Fruit fly (Drosophila melanogaster) S2 (cell line): ENCODE measurements around the gene drongo.

Experiments used
- CG8478 ChIP-seq: fragments of >200 bp; optimal IDR thresholded peaks from 2 replicates; lab custom pipeline; 2018
- CTCF ChIP-seq, 2 experiments: fragments of >200 bp; optimal IDR thresholded peaks; 2 replicates each; lab custom pipeline; 2018

DNA sequence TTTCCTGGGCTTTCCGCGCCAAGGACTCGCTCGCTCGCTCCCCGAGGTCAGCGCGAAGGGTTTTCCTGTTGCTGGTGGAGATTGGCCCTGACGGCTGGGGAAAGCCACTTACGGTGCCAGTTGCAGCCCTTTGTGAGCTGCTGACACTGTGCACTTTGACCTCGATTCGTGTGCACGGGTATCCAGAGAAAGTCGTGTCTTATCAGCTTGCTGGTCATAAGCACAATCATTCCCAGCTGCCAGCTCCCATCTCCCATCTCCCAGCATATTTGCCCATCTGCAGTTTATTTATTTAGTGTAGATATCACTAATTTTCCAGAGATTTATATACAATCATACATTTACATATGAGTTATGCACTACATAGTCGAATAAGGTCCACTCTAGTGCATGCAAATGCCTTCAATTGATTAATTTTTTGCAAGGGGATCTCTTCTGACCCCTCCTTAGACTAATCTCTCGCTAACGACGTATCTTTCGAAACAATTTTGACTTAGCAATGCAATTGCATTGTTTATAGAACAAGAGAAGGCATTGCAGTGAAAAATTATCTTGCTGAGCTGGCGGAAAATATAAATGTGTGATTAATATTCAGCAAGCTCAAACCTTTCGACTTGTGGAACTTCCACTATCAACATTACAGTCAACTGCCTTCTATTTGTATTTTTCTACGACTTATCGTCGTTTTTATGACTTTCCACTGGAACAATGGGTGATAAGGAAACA lies 28.7 kb downstream of the drongo start:
- no peak for TF ChIP-seq CG8478 (lab: Kevin White, UChicago)
- TF ChIP-seq CTCF (optimal IDR thresholded peaks at IDR 0.05; lab: Kevin White, UChicago), result no peak
